Worm (Caenorhabditis elegans): ENCODE results near the gene F13D2.1.

F13D2.1 gene

ce11 chrX:11120808-11121207 is 68.6 kb downstream of the F13D2.1 start, which contains the start of gene R08B4.3:
R08B4.3 (minus strand) TSS chrX:11121005.
- TF ChIP-seq gmeb-1 (tag; optimal IDR thresholded peaks at IDR 0.05) (no peak), alr-1 (tag; optimal IDR thresholded peaks at IDR 0.05) (peak; percentile 40)

DNA sequence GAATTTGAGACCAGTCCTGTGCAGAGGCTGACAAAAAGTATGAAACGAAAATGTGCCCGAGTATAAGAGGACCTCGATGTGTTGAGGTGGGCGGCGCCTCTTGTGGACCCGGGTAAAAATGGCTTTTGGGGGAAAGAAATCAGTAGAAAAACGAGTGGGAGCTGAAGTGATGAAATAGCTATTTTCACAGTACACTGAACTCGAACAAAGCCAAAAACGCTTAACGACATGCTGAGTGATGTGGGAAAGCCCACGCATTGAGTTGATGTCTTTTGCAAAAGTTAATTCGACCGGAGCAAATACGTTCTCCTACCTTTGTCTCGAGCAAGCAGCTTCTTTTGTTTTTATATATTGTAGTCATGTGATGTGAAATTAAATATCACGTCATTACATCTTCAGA is 72.7 kb downstream of the F13D2.1 start, which contains the start of gene nlp-66:
Gene nlp-66, minus strand, starts transcription at position 101 of the 400 bp plus-strand sequence.
- TF ChIP-seq nhr-6 (tag; optimal IDR thresholded peaks at IDR 0.05) (no peak), elt-3 (tag; optimal IDR thresholded peaks at IDR 0.05) (no peak), gmeb-1 (tag; optimal IDR thresholded peaks at IDR 0.05) (no peak), blmp-1 (tag; optimal IDR thresholded peaks at IDR 0.05; ENCODE audit: insufficient read depth) (no peak), mab-5 (tag; optimal IDR thresholded peaks at IDR 0.05) (no peak)

ce11 chrX:11114420-11114819 is 75.0 kb downstream of the F13D2.1 start:
- TF ChIP-seq snpc-4 (tag; optimal IDR thresholded peaks at IDR 0.05) (no peak), blmp-1 (tag; optimal IDR thresholded peaks at IDR 0.05; ENCODE audit: insufficient read depth) (no peak), aly-2 (tag; optimal IDR thresholded peaks at IDR 0.05) (no peak), nhr-25 (tag; optimal IDR thresholded peaks at IDR 0.05) (no peak), fos-1 (tag; optimal IDR thresholded peaks at IDR 0.05) (no peak), ama-1 (optimal IDR thresholded peaks at IDR 0.05) (no peak), R02D3.7 (tag; optimal IDR thresholded peaks at IDR 0.05) (no peak), mab-5 (tag; optimal IDR thresholded peaks at IDR 0.05) (no peak), lsy-2 (tag; optimal IDR thresholded peaks at IDR 0.05) (no peak), ZK546.5 (tag; optimal IDR thresholded peaks at IDR 0.05) (no peak), ceh-82 (tag; optimal IDR thresholded peaks at IDR 0.05) (no peak), ceh-16 (tag; optimal IDR thresholded peaks at IDR 0.05) (no peak), mdl-1 (tag; optimal IDR thresholded peaks at IDR 0.05) (no peak), ztf-4 (tag; optimal IDR thresholded peaks at IDR 0.05) (no peak), nhr-237 (tag; optimal IDR thresholded peaks at IDR 0.05) (no peak), lin-39 (tag; optimal IDR thresholded peaks at IDR 0.05) (no peak), dmd-4 (tag; optimal IDR thresholded peaks at IDR 0.05) (no peak), sma-3 (GFP tag; optimal IDR thresholded peaks at IDR 0.05) (no peak), ztf-11 (tag; optimal IDR thresholded peaks at IDR 0.05) (no peak), C34F6.9 (tag; optimal IDR thresholded peaks at IDR 0.05) (no peak)
